Fruit fly (Drosophila melanogaster) whole organism, adult: ENCODE measurements around the gene toy.

Experiments used
- CG12768 ChIP-seq: fragments of 200-800 bp; sonication (Bioruptor generic); optimal IDR thresholded peaks from 2 replicates; lab custom pipeline; 2017; ENCODE audit warnings: missing biosample characterization, missing genetic modification characterization, mild to moderate bottlenecking, moderate library complexity, missing genetic modification reagents
- CG14711 ChIP-seq: fragments of 200-800 bp; sonication (Bioruptor generic); optimal IDR thresholded peaks from 2 replicates; lab custom pipeline; 2018; ENCODE audit warnings: missing biosample characterization, mild to moderate bottlenecking, missing genetic modification characterization, moderate library complexity
- CG1620 ChIP-seq: fragments of 200-800 bp; sonication (Bioruptor generic); optimal IDR thresholded peaks from 2 replicates; lab custom pipeline; 2016; ENCODE audit warnings: missing biosample characterization, missing genetic modification characterization
- CG33017 ChIP-seq: fragments of 200-800 bp; sonication (Bioruptor generic); optimal IDR thresholded peaks from 2 replicates; lab custom pipeline; 2018; ENCODE audit warnings: missing biosample characterization, mild to moderate bottlenecking, missing genetic modification characterization, moderate library complexity
- CG7045 ChIP-seq: fragments of 200-800 bp; sonication (Bioruptor generic); optimal IDR thresholded peaks from 2 replicates; lab custom pipeline; 2017; ENCODE audit warnings: missing biosample characterization, mild to moderate bottlenecking, missing genetic modification characterization
- CG7101 ChIP-seq: fragments of 200-800 bp; sonication (Bioruptor generic); optimal IDR thresholded peaks from 2 replicates; lab custom pipeline; 2018; ENCODE audit warnings: missing biosample characterization, mild to moderate bottlenecking, missing genetic modification characterization, moderate library complexity
- Clk ChIP-seq: fragments of 200-800 bp; sonication (Bioruptor generic); optimal IDR thresholded peaks from 2 replicates; lab custom pipeline; 2017; ENCODE audit warnings: missing biosample characterization, missing genetic modification characterization
- Crg-1 ChIP-seq: fragments of 200-800 bp; sonication (Bioruptor generic); optimal IDR thresholded peaks from 2 replicates; lab custom pipeline; 2016; ENCODE audit warnings: missing biosample characterization, missing genetic modification characterization
- Hr96 ChIP-seq: fragments of 200-800 bp; sonication (Bioruptor generic); optimal IDR thresholded peaks from 2 replicates; lab custom pipeline; 2016; ENCODE audit warnings: missing biosample characterization, missing genetic modification characterization
- Mnt ChIP-seq: fragments of 200-800 bp; sonication (Bioruptor generic); optimal IDR thresholded peaks from 2 replicates; lab custom pipeline; 2016; ENCODE audit warnings: missing biosample characterization, mild to moderate bottlenecking, missing genetic modification characterization
- cic ChIP-seq: fragments of 200-800 bp; sonication (Bioruptor generic); optimal IDR thresholded peaks from 2 replicates; lab custom pipeline; 2017; ENCODE audit warnings: missing biosample characterization, mild to moderate bottlenecking, missing genetic modification characterization, moderate library complexity
- kay ChIP-seq: fragments of 200-800 bp; sonication (Bioruptor generic); peaks from one replicate; lab custom pipeline; 2016; ENCODE audit warnings: missing biosample characterization, missing genetic modification characterization, borderline replicate concordance
- pad ChIP-seq: fragments of 200-800 bp; sonication (Bioruptor generic); optimal IDR thresholded peaks from 3 replicates; lab custom pipeline; 2017; ENCODE audit warnings: missing biosample characterization, missing genetic modification characterization, mild to moderate bottlenecking, moderate library complexity, missing genetic modification reagents

DNA sequence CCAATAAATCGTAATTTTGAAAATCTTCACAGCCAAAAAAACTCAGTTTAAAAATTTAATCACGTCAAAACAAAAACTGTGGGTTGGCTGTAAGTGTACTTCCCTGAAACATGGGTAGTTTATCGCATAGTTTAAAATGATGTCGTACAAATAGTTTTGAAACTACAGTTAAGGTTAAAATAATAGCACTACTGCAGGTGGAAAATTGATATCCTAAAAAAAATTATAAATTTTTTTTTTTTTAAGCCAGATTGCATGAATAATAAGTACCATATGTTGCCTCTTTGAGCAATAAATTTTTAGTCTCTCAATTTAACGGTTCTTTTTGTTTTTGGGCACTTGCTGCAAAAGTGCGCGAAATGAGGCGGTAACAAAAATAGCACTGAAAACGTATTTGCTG is 35.6 kb downstream of the toy start:
- no peak for TF ChIP-seq cic (GFP tag; lab: Kevin White, UChicago)
- TF ChIP-seq CG1620 (GFP tag; lab: Kevin White, UChicago), result no peak
- TF ChIP-seq kay (GFP tag; lab: Kevin White, UChicago), result peak; percentile 88
- no peak for TF ChIP-seq CG33017 (tag; lab: Kevin White, UChicago)
- TF ChIP-seq Clk, result no peak
- TF ChIP-seq CG7101 (tag; lab: Kevin White, UChicago), result no peak
- TF ChIP-seq Crg-1 (GFP tag; lab: Kevin White, UChicago), result no peak
- TF ChIP-seq CG14711 (tag; lab: Kevin White, UChicago), result no peak
- TF ChIP-seq CG12768, result no peak
- TF ChIP-seq Mnt (GFP tag; lab: Kevin White, UChicago), result no peak
- TF ChIP-seq CG7045 (GFP tag; lab: Kevin White, UChicago), result no peak
- no peak for TF ChIP-seq pad (GFP tag; lab: Kevin White, UChicago)
- TF ChIP-seq Hr96, result no peak
